Worm (Caenorhabditis elegans) whole organism, L2 larva: ENCODE measurements around the gene Y57G11C.5.

Source experiments
- C34F6.9 ChIP-seq: fragments of 150-350 bp; optimal IDR thresholded peaks from 2 replicates; lab custom pipeline; 2014; ENCODE audit warnings: missing biosample characterization, missing genetic modification characterization
- F13H6.1 ChIP-seq: sonication (generic microtip); optimal IDR thresholded peaks from 2 replicates; lab custom pipeline; 2016; ENCODE audit warnings: missing genetic modification characterization, missing compliant biosample characterization
- R02D3.7 ChIP-seq: fragments of 150-350 bp; optimal IDR thresholded peaks from 2 replicates; lab custom pipeline; 2014; ENCODE audit warnings: missing biosample characterization, missing genetic modification characterization
- ZK546.5 ChIP-seq: sonication (generic microtip); optimal IDR thresholded peaks from 2 replicates; lab custom pipeline; 2017; ENCODE audit warnings: missing biosample characterization, missing genetic modification characterization
- alr-1 ChIP-seq: fragments of 150-350 bp; optimal IDR thresholded peaks from 2 replicates; lab custom pipeline; 2014; ENCODE audit warnings: missing biosample characterization, missing genetic modification characterization
- aly-2 ChIP-seq: fragments of 150-350 bp; optimal IDR thresholded peaks from 2 replicates; lab custom pipeline; 2014; ENCODE audit warnings: missing biosample characterization, missing genetic modification characterization
- ceh-16 ChIP-seq: fragments of 150-350 bp; optimal IDR thresholded peaks from 2 replicates; lab custom pipeline; 2014; ENCODE audit warnings: missing biosample characterization, missing genetic modification characterization
- ceh-82 ChIP-seq: fragments of 150-350 bp; optimal IDR thresholded peaks from 2 replicates; lab custom pipeline; 2014; ENCODE audit warnings: missing biosample characterization, missing genetic modification characterization
- egl-27 ChIP-seq: sonication (generic microtip); optimal IDR thresholded peaks from 3 replicates; lab custom pipeline; 2017; ENCODE audit warnings: missing biosample characterization, missing genetic modification reagents, missing genetic modification characterization
- elt-3 ChIP-seq: sonication (generic microtip); optimal IDR thresholded peaks from 2 replicates; lab custom pipeline; 2017; ENCODE audit warnings: missing biosample characterization, missing genetic modification characterization
- gmeb-1 ChIP-seq: fragments of 150-350 bp; optimal IDR thresholded peaks from 2 replicates; lab custom pipeline; 2014; ENCODE audit warnings: missing biosample characterization, missing genetic modification characterization
- lin-11 ChIP-seq: fragments of 150-350 bp; sonication (generic microtip); optimal IDR thresholded peaks from 2 replicates; lab custom pipeline; 2014; ENCODE audit warnings: missing biosample characterization, missing genetic modification characterization, inconsistent platforms, mixed read lengths
- lin-13 ChIP-seq: fragments of 150-350 bp; optimal IDR thresholded peaks from 2 replicates; lab custom pipeline; 2014; ENCODE audit warnings: missing biosample characterization, missing genetic modification reagents, missing genetic modification characterization
- lin-39 ChIP-seq: fragments of 150-350 bp; optimal IDR thresholded peaks from 2 replicates; lab custom pipeline; 2014; ENCODE audit warnings: missing biosample characterization, missing genetic modification reagents, missing genetic modification characterization
- lsy-2 ChIP-seq, 2 experiments: fragments of 150-350 bp in 1 of 2; sonication (generic microtip) in 1 of 2; optimal IDR thresholded peaks; 2 replicates each; lab custom pipeline; 2014 to 2017; ENCODE audit warnings: missing biosample characterization in 2 of 2, missing genetic modification characterization in 2 of 2
- mab-5 ChIP-seq: fragments of 150-350 bp; optimal IDR thresholded peaks from 2 replicates; lab custom pipeline; 2014; ENCODE audit warnings: missing biosample characterization, missing genetic modification characterization
- mbf-1 ChIP-seq: sonication (generic microtip); optimal IDR thresholded peaks from 2 replicates; lab custom pipeline; 2017; ENCODE audit warnings: missing biosample characterization, missing genetic modification characterization
- nhr-10 ChIP-seq: sonication (generic microtip); optimal IDR thresholded peaks from 2 replicates; lab custom pipeline; 2017; ENCODE audit warnings: missing biosample characterization, missing genetic modification characterization
- nhr-11 ChIP-seq: fragments of 150-350 bp; optimal IDR thresholded peaks from 2 replicates; lab custom pipeline; 2014; ENCODE audit warnings: missing biosample characterization, missing genetic modification characterization
- nhr-12 ChIP-seq: fragments of 150-350 bp; optimal IDR thresholded peaks from 2 replicates; lab custom pipeline; 2014; ENCODE audit warnings: missing biosample characterization, missing genetic modification characterization
- nhr-129 ChIP-seq: fragments of 150-350 bp; optimal IDR thresholded peaks from 2 replicates; lab custom pipeline; 2014; ENCODE audit warnings: missing biosample characterization, missing genetic modification characterization
- nhr-21 ChIP-seq: fragments of 150-350 bp; optimal IDR thresholded peaks from 2 replicates; lab custom pipeline; 2014; ENCODE audit warnings: missing biosample characterization, missing genetic modification characterization
- nhr-23 ChIP-seq: fragments of 150-350 bp; optimal IDR thresholded peaks from 2 replicates; lab custom pipeline; 2014; ENCODE audit warnings: missing biosample characterization, missing genetic modification reagents, missing genetic modification characterization
- nhr-25 ChIP-seq: fragments of 150-350 bp; sonication (generic microtip); optimal IDR thresholded peaks from 3 replicates; lab custom pipeline; 2014; ENCODE audit warnings: missing biosample characterization, missing genetic modification characterization
- nhr-6 ChIP-seq: fragments of 150-350 bp; optimal IDR thresholded peaks from 2 replicates; lab custom pipeline; 2014; ENCODE audit warnings: missing biosample characterization, missing genetic modification characterization
- nhr-77 ChIP-seq: fragments of 150-350 bp; optimal IDR thresholded peaks from 2 replicates; lab custom pipeline; 2014; ENCODE audit warnings: missing biosample characterization, missing genetic modification characterization
- peb-1 ChIP-seq: fragments of 150-350 bp; optimal IDR thresholded peaks from 2 replicates; lab custom pipeline; 2014; ENCODE audit warnings: missing biosample characterization, missing genetic modification characterization
- sem-4 ChIP-seq: fragments of 150-350 bp; optimal IDR thresholded peaks from 2 replicates; lab custom pipeline; 2014; ENCODE audit warnings: missing biosample characterization, missing genetic modification reagents, missing genetic modification characterization
- skn-1 ChIP-seq: sonication (generic microtip); optimal IDR thresholded peaks from 2 replicates; lab custom pipeline; 2017; ENCODE audit warnings: missing biosample characterization, missing genetic modification characterization
- sma-3 ChIP-seq: sonication (generic microtip); optimal IDR thresholded peaks from 2 replicates; lab custom pipeline; 2016; ENCODE audit warnings: missing genetic modification reagents, missing genetic modification characterization, missing compliant biosample characterization
- sma-9 ChIP-seq, 2 experiments: fragments of 150-350 bp in 1 of 2; sonication (generic microtip) in 1 of 2; optimal IDR thresholded peaks; 2 replicates each; lab custom pipeline; 2014 to 2016; ENCODE audit warnings: missing genetic modification characterization in 2 of 2, mild to moderate bottlenecking in 1 of 2, missing biosample characterization in 1 of 2, missing compliant biosample characterization in 1 of 2, missing genetic modification reagents in 1 of 2, moderate library complexity in 1 of 2
- unc-39 ChIP-seq: fragments of 150-350 bp; optimal IDR thresholded peaks from 2 replicates; lab custom pipeline; 2014; ENCODE audit warnings: missing biosample characterization, missing genetic modification characterization
- unc-55 ChIP-seq: fragments of 150-350 bp; sonication (generic microtip); optimal IDR thresholded peaks from 3 replicates; lab custom pipeline; 2014; ENCODE audit warnings: missing biosample characterization, missing genetic modification reagents, missing genetic modification characterization
- unc-62 ChIP-seq: fragments of 150-350 bp; optimal IDR thresholded peaks from 2 replicates; lab custom pipeline; 2014; ENCODE audit warnings: missing biosample characterization, missing genetic modification reagents, missing genetic modification characterization
- zag-1 ChIP-seq: fragments of 150-350 bp; optimal IDR thresholded peaks from 2 replicates; lab custom pipeline; 2014; ENCODE audit warnings: missing biosample characterization, missing genetic modification characterization
- ztf-11 ChIP-seq: sonication (generic microtip); optimal IDR thresholded peaks from 2 replicates; lab custom pipeline; 2017; ENCODE audit warnings: missing biosample characterization, missing genetic modification characterization
- ztf-4 ChIP-seq: fragments of 150-350 bp; optimal IDR thresholded peaks from 2 replicates; lab custom pipeline; 2014; ENCODE audit warnings: missing biosample characterization, missing genetic modification characterization

Y57G11C.5 gene

DNA sequence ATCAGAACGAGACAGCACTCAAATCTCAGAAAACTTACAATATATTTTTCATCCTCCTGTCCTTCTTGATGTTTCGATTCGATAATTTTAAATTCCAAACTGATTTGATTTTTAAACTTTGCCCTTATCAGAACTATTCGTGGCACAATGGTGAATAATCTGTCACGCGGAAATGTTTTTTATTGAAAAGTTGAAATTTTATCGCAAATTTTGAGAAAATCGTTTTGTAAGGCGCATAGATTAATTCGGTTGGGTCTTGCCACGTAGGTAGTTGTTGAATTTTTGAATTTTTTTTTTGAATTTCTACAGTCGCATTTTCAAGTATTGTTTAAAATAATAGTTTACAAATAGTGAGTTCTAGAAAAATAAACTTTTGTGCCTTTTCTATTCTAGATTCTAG, 4.4 kb downstream of the Y57G11C.5 start, which contains the start of gene ptp-5.2:
Gene ptp-5.2 (minus strand): TSS at position 101 of the 400 bp plus-strand sequence.
- no peak for TF ChIP-seq unc-62 (GFP tag; lab: Kevin White, UChicago)
- TF ChIP-seq, all 48 proteins: peak for 0

DNA sequence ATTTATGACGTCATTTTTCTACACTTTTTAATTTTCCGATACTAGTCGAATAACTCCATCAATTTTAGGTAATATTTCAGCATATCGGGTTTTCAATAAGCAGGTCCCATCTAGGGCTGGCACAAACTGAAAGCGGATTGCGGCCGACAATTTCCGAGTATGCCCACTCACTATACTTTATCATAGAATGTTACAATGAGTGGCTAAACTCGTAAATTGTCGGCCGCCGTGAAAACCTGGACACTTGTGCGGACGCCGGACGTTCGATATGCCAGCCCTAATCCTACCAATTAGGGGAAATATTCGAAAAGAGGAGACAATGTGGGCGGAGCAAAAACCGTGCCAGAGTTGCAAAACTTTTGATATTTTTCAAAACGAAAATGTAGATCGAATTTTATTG, 5.6 kb downstream of the Y57G11C.5 start:
- TF ChIP-seq nhr-77 (no peak), nhr-6 (no peak)

ce11 chrIV:14757786-14758185, 7.5 kb downstream of the Y57G11C.5 start:
- TF ChIP-seq ztf-4 (tag; lab: Kevin White, UChicago) = no peak
- TF ChIP-seq nhr-23 (tag; lab: Kevin White, UChicago) = no peak
- TF ChIP-seq egl-27 (tag; lab: Kevin White, UChicago) = no peak
- TF ChIP-seq ztf-11 (tag; lab: Kevin White, UChicago) = no peak
- no peak for TF ChIP-seq aly-2
- TF ChIP-seq ZK546.5 (tag; lab: Kevin White, UChicago) = no peak
- TF ChIP-seq unc-62 (GFP tag; lab: Kevin White, UChicago) = no peak
- TF ChIP-seq unc-39 (tag; lab: Kevin White, UChicago) = no peak
- no peak for TF ChIP-seq F13H6.1 (tag; lab: Kevin White, UChicago)
- TF ChIP-seq lin-11 (tag; lab: Kevin White, UChicago) = no peak
- no peak for TF ChIP-seq sma-9 (GFP tag; optimal IDR thresholded peaks at IDR 0.05; lab: Kevin White, UChicago)
- no peak for TF ChIP-seq sma-9 (tag; optimal IDR thresholded peaks at IDR 0.05; lab: Kevin White, UChicago)
- TF ChIP-seq sma-3 (GFP tag; lab: Kevin White, UChicago) = no peak
- no peak for TF ChIP-seq nhr-21
- no peak for TF ChIP-seq C34F6.9
- TF ChIP-seq elt-3 (tag; lab: Kevin White, UChicago) = no peak
- no peak for TF ChIP-seq ceh-82 (tag; lab: Kevin White, UChicago)
- TF ChIP-seq lin-39 (tag; lab: Kevin White, UChicago) = no peak
- TF ChIP-seq nhr-77 = no peak
- no peak for TF ChIP-seq nhr-12
- no peak for TF ChIP-seq mab-5 (tag; lab: Kevin White, UChicago)

ce11 chrIV:14754912-14755311, 10.3 kb downstream of the Y57G11C.5 start, which contains the start of gene Y57G11C.499:
TSS of gene Y57G11C.499 (minus strand) at chrIV:14754934.
- TF ChIP-seq nhr-10 (tag; lab: Kevin White, UChicago) = no peak
- TF ChIP-seq mab-5 (tag; lab: Kevin White, UChicago) = no peak
- TF ChIP-seq zag-1 (tag; lab: Kevin White, UChicago) = no peak
- TF ChIP-seq nhr-25 (tag; lab: Kevin White, UChicago) = no peak
- no peak for TF ChIP-seq skn-1 (tag; lab: Kevin White, UChicago)
- no peak for TF ChIP-seq nhr-11 (tag; lab: Kevin White, UChicago)
- TF ChIP-seq nhr-12 = no peak
- no peak for TF ChIP-seq gmeb-1 (tag; lab: Kevin White, UChicago)
- no peak for TF ChIP-seq nhr-129 (tag; lab: Kevin White, UChicago)
- TF ChIP-seq lin-13 = no peak
- no peak for TF ChIP-seq nhr-21
- no peak for TF ChIP-seq mbf-1 (tag; lab: Kevin White, UChicago)
- TF ChIP-seq aly-2 = no peak

DNA sequence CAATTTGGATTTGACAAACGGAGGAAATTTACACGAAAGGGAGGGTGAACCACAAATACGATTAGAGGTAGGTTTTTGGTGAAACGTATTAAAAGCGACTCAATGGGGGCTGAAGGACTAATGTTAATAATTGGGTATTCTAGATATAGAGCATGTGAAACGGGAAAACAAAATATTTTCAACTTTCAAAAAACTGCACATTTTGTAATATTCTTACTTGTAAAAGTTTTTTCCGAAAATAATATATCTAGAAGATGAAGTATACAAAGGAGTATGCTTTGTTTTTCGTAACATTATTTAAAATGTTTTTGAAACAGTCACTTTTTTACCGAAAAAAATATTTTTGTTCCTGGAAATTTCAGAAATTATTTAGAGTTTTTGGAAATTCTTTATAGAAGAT, 23.3 kb downstream of the Y57G11C.5 start:
- TF ChIP-seq sem-4 (tag; lab: Kevin White, UChicago) (no peak), aly-2 (no peak), nhr-23 (tag; lab: Kevin White, UChicago) (no peak), ZK546.5 (tag; lab: Kevin White, UChicago) (no peak), ceh-16 (tag; lab: Kevin White, UChicago) (no peak), nhr-25 (tag; lab: Kevin White, UChicago) (no peak), unc-39 (tag; lab: Kevin White, UChicago) (no peak), unc-55 (GFP tag; lab: Kevin White, UChicago) (no peak), mbf-1 (tag; lab: Kevin White, UChicago) (no peak), nhr-10 (tag; lab: Kevin White, UChicago) (no peak), R02D3.7 (tag; lab: Kevin White, UChicago) (no peak), peb-1 (no peak), F13H6.1 (tag; lab: Kevin White, UChicago) (no peak), elt-3 (tag; lab: Kevin White, UChicago) (no peak), ztf-11 (tag; lab: Kevin White, UChicago) (no peak), lsy-2 (tag; optimal IDR thresholded peaks at IDR 0.05; lab: Kevin White, UChicago) (no peak), alr-1 (tag; lab: Kevin White, UChicago) (no peak), unc-62 (GFP tag; lab: Kevin White, UChicago) (no peak), sma-9 (GFP tag; optimal IDR thresholded peaks at IDR 0.05; lab: Kevin White, UChicago) (no peak), sma-9 (tag; optimal IDR thresholded peaks at IDR 0.05; lab: Kevin White, UChicago) (no peak)
